Worm (Caenorhabditis elegans) whole organism, L2 larva: ENCODE measurements around the gene memi-2.

Experiments used
- ama-1 ChIP-seq: fragments of 150-350 bp; optimal IDR thresholded peaks from 2 replicates; lab custom pipeline; 2018; ENCODE audit warnings: inconsistent platforms
- zag-1 ChIP-seq: fragments of 150-350 bp; optimal IDR thresholded peaks from 2 replicates; lab custom pipeline; 2014; ENCODE audit warnings: missing biosample characterization, missing genetic modification characterization

DNA sequence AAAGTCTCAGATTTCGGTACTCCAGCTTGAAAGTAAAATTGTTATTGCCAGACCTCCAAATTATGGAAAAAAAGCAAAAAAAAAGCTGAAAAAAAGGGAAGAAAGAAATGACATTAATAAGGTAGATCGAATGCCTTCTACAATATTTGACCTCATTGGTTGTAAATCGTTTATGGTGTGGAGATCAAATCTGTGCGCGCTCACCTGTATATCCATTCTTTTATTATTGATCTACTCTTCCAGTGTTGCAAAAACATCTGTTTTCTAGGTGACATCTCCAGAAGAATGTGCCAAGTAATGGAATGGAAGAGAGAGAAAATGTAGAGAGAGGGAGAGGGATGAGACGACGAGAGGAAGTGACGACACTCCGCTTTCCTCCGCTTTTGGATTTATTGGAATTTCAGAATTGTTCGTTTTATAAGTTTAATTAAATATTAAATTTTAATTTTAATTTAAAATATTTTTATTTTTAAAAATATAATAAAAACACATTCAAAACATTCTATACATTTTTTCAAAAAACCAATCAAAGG lies 15.5 kb upstream of the memi-2 start, which contains the start of the genes pik-1 and aptf-2:
- TF ChIP-seq zag-1 (tag; lab: Kevin White, UChicago) (no peak), ama-1 (lab: Kevin White, UChicago) (no peak)
